Fruit fly (Drosophila melanogaster): ENCODE data around the gene CG15043.

Gene CG15043

dm6 chrX:18537066-18537759 lies 43.2 kb upstream of the CG15043 start (continued):
- no peak for TF ChIP-seq eg (GFP tag; IDR thresholded peaks at IDR 0.05)
- TF ChIP-seq Lpt (GFP tag; optimal IDR thresholded peaks at IDR 0.05): no peak
- TF ChIP-seq CG6163 (GFP tag; IDR thresholded peaks at IDR 0.05): no peak
- no peak for TF ChIP-seq Sox15 (GFP tag; optimal IDR thresholded peaks at IDR 0.05)
- no peak for TF ChIP-seq dac (GFP tag; optimal IDR thresholded peaks at IDR 0.05)
- no peak for TF ChIP-seq CG3919 (GFP tag; optimal IDR thresholded peaks at IDR 0.05)
- no peak for TF ChIP-seq pdm3 (GFP tag; optimal IDR thresholded peaks at IDR 0.05)
- TF ChIP-seq salr (GFP tag; optimal IDR thresholded peaks at IDR 0.05): no peak
- TF ChIP-seq Blimp-1 (GFP tag; optimal IDR thresholded peaks at IDR 0.05): no peak
- TF ChIP-seq spab (GFP tag; optimal IDR thresholded peaks at IDR 0.05): peak; percentile 12
- no peak for TF ChIP-seq Sox102F (GFP tag; optimal IDR thresholded peaks at IDR 0.05)

DNA sequence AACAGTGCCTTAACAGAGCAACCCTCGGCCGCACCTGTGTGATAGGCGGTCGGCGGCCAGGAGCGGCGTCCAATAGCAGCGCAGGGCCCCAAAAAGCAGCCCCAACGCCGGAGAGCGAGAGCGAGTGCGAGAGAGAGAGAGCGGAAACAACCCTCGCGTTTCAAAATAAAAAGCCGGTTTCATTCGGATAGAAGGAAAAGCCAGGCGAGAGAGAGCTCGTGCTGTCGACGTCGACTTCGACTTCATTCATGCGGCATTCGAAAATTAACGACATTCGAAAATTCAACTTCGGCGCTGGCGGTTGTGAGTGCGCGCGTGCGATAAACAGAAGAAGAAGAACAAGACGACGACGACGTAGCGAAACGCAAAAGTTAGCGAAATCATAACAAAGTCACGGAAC lies 40.4 kb upstream of the CG15043 start:
- TF ChIP-seq CG31627 (GFP tag; optimal IDR thresholded peaks at IDR 0.05) (no peak), CG11902 (GFP tag; optimal IDR thresholded peaks at IDR 0.05) (peak; percentile 48), ss (GFP tag; optimal IDR thresholded peaks at IDR 0.05) (peak in 1 of 2 experiments; percentile 6), Smox (GFP tag; optimal IDR thresholded peaks at IDR 0.05) (no peak), CG6854 (GFP tag; optimal IDR thresholded peaks at IDR 0.05) (peak; percentile 67), CG6276 (GFP tag; optimal IDR thresholded peaks at IDR 0.05) (no peak), dsx (GFP tag; optimal IDR thresholded peaks at IDR 0.05; ENCODE audit: poor library complexity, severe bottlenecking) (peak; percentile 10), CG15336 (GFP tag; IDR thresholded peaks at IDR 0.05) (peak; percentile 34; the same call in 1 of the 2 replicates), Sox14 (GFP tag; optimal IDR thresholded peaks at IDR 0.05) (no peak), CG9139 (GFP tag; optimal IDR thresholded peaks at IDR 0.05) (peak; percentile 23), svp (GFP tag) (peak; percentile 50), Eip78C (GFP tag) (peak; percentile 57), eg (GFP tag; IDR thresholded peaks at IDR 0.05) (peak; percentile 18; the same call in 1 of the 3 replicates)

DNA sequence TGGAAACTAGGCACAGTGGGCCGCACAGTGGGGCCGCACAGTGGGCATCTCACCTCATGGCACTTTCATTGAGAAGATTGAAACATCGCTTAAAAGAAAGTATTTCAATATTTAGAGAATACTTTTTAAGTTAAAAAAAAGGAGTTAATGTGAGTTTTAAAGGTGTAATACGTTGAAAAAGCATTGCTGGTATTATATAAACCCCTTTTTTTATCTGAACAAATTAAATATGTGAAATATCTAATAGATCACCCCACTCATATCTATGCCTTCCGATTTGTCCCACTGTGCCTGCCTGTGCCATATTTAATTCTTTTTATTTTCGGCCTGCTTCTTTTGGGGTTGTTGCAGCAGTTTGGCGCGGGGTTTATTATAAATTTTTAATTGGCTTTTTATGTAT lies 39.3 kb upstream of the CG15043 start:
- TF ChIP-seq CG6163 (GFP tag; IDR thresholded peaks at IDR 0.05): no peak
- no peak for TF ChIP-seq salr (GFP tag; optimal IDR thresholded peaks at IDR 0.05)
- no peak for TF ChIP-seq spab (GFP tag; optimal IDR thresholded peaks at IDR 0.05)
- no peak for TF ChIP-seq CG11294 (GFP tag; IDR thresholded peaks at IDR 0.05)
- peak; percentile 16 for TF ChIP-seq Sox102F (GFP tag; optimal IDR thresholded peaks at IDR 0.05)
- TF ChIP-seq CG9139 (GFP tag; optimal IDR thresholded peaks at IDR 0.05): no peak
- peak; percentile 11 for TF ChIP-seq CG34406 (GFP tag; optimal IDR thresholded peaks at IDR 0.05)
- no peak for TF ChIP-seq Blimp-1 (GFP tag; optimal IDR thresholded peaks at IDR 0.05)
- TF ChIP-seq lz (GFP tag; optimal IDR thresholded peaks at IDR 0.05): peak; percentile 39
- peak; percentile 39 for TF ChIP-seq topi (GFP tag; optimal IDR thresholded peaks at IDR 0.05)
- TF ChIP-seq Met (GFP tag; optimal IDR thresholded peaks at IDR 0.05): peak; percentile 5
- no peak for TF ChIP-seq CG10631 (GFP tag; optimal IDR thresholded peaks at IDR 0.05)
- TF ChIP-seq CG3032 (tag; optimal IDR thresholded peaks at IDR 0.05): no peak
- TF ChIP-seq Eip75B (GFP tag; optimal IDR thresholded peaks at IDR 0.05): no peak
- peak; percentile 25 for TF ChIP-seq CG8632 (GFP tag; optimal IDR thresholded peaks at IDR 0.05)
- peak; percentile 3 for TF ChIP-seq CG3919 (GFP tag; optimal IDR thresholded peaks at IDR 0.05)
- no peak for TF ChIP-seq fkh (GFP tag; optimal IDR thresholded peaks at IDR 0.05)
- peak; percentile 10 for TF ChIP-seq CG6792 (GFP tag; optimal IDR thresholded peaks at IDR 0.05)
- TF ChIP-seq cyc (GFP tag; optimal IDR thresholded peaks at IDR 0.05): no peak
- TF ChIP-seq Eip93F (GFP tag; optimal IDR thresholded peaks at IDR 0.05): no peak
- peak; percentile 19 for TF ChIP-seq CG31627 (GFP tag; optimal IDR thresholded peaks at IDR 0.05)
- no peak for TF ChIP-seq Sox15 (GFP tag; optimal IDR thresholded peaks at IDR 0.05)
- TF ChIP-seq CG11762 (GFP tag; optimal IDR thresholded peaks at IDR 0.05; ENCODE audit: insufficient read depth): no peak
- TF ChIP-seq CG15336 (GFP tag; IDR thresholded peaks at IDR 0.05): no peak
- peak; percentile 16 for TF ChIP-seq acj6 (GFP tag; optimal IDR thresholded peaks at IDR 0.05)
- peak; percentile 18 for TF ChIP-seq pdm3 (GFP tag; optimal IDR thresholded peaks at IDR 0.05)
- no peak for TF ChIP-seq CG4318 (GFP tag; optimal IDR thresholded peaks at IDR 0.05)
- TF ChIP-seq Hr4 (GFP tag; optimal IDR thresholded peaks at IDR 0.05): no peak
- peak; percentile 23 for TF ChIP-seq Sox14 (GFP tag; optimal IDR thresholded peaks at IDR 0.05)
- TF ChIP-seq Lpt (GFP tag; optimal IDR thresholded peaks at IDR 0.05): no peak
- no peak for TF ChIP-seq eg (GFP tag; IDR thresholded peaks at IDR 0.05)
- TF ChIP-seq Smox (GFP tag; optimal IDR thresholded peaks at IDR 0.05): peak; percentile 36
- TF ChIP-seq Ets21C (GFP tag; optimal IDR thresholded peaks at IDR 0.05): no peak
- no peak for TF ChIP-seq CG6854 (GFP tag; optimal IDR thresholded peaks at IDR 0.05)
- peak; percentile 5 for TF ChIP-seq CG6808 (GFP tag; optimal IDR thresholded peaks at IDR 0.05)
- peak; percentile 80 for TF ChIP-seq svp (GFP tag)
- no peak for TF ChIP-seq Gug (GFP tag; IDR thresholded peaks at IDR 0.05)
- TF ChIP-seq net (GFP tag; optimal IDR thresholded peaks at IDR 0.05): no peak
- TF ChIP-seq CG8319 (GFP tag; optimal IDR thresholded peaks at IDR 0.05): no peak
